Worm (Caenorhabditis elegans) whole organism, late embryonic: Measurements from ENCODE around the gene Y11D7A.5.

ENCODE experiments used
- C08G9.2 ChIP-seq: sonication (generic microtip); optimal IDR thresholded peaks from 2 replicates; lab custom pipeline; 2016; ENCODE audit warnings: mild to moderate bottlenecking, missing genetic modification characterization, moderate library complexity, missing compliant biosample characterization
- C38D4.7 ChIP-seq: fragments of 200-800 bp; sonication (Bioruptor generic); optimal IDR thresholded peaks from 2 replicates; lab custom pipeline; 2018; ENCODE audit warnings: mild to moderate bottlenecking, missing genetic modification characterization, moderate library complexity, missing compliant biosample characterization
- F13H6.1 ChIP-seq: sonication (generic microtip); optimal IDR thresholded peaks from 2 replicates; lab custom pipeline; 2016; ENCODE audit warnings: missing genetic modification characterization, missing compliant biosample characterization
- K02D7.2 ChIP-seq: sonication (generic microtip); optimal IDR thresholded peaks from 2 replicates; lab custom pipeline; 2017; ENCODE audit warnings: mild to moderate bottlenecking, missing genetic modification characterization, missing compliant biosample characterization
- Y22D7AL.16 ChIP-seq: sonication (generic microtip); optimal IDR thresholded peaks from 2 replicates; lab custom pipeline; 2016; ENCODE audit warnings: missing genetic modification characterization, missing compliant biosample characterization
- ceh-18 ChIP-seq: sonication (generic microtip); optimal IDR thresholded peaks from 2 replicates; lab custom pipeline; 2016; ENCODE audit warnings: missing genetic modification characterization, missing compliant biosample characterization
- ceh-2 ChIP-seq: sonication (generic microtip); optimal IDR thresholded peaks from 2 replicates; lab custom pipeline; 2016; ENCODE audit warnings: missing genotype, missing genetic modification characterization, missing compliant biosample characterization
- ceh-30 ChIP-seq: fragments of 150-350 bp; optimal IDR thresholded peaks from 2 replicates; lab custom pipeline; 2014; ENCODE audit warnings: missing biosample characterization, missing genetic modification characterization
- ceh-31 ChIP-seq: sonication (generic microtip); optimal IDR thresholded peaks from 2 replicates; lab custom pipeline; 2016; ENCODE audit warnings: missing genetic modification characterization, missing compliant biosample characterization
- ceh-34 ChIP-seq: sonication (generic microtip); optimal IDR thresholded peaks from 2 replicates; lab custom pipeline; 2016; ENCODE audit warnings: mild to moderate bottlenecking, missing genetic modification characterization, missing compliant biosample characterization
- ceh-45 ChIP-seq: fragments of 200-800 bp; sonication (Bioruptor generic); IDR thresholded peaks from 2 replicates; pipeline ENCODE4 v1.3.6; 2022; ENCODE audit warnings: missing genetic modification reagents, missing genetic modification characterization, missing compliant biosample characterization
- ceh-48 ChIP-seq: sonication (generic microtip); optimal IDR thresholded peaks from 2 replicates; lab custom pipeline; 2016; ENCODE audit warnings: missing genetic modification characterization, inconsistent platforms, missing compliant biosample characterization
- ceh-9 ChIP-seq: sonication (generic microtip); optimal IDR thresholded peaks from 2 replicates; lab custom pipeline; 2016; ENCODE audit warnings: mild to moderate bottlenecking, missing genetic modification characterization, inconsistent platforms, missing compliant biosample characterization
- elt-2 ChIP-seq: sonication (generic microtip); optimal IDR thresholded peaks from 2 replicates; lab custom pipeline; 2016; ENCODE audit warnings: missing genetic modification reagents, missing genetic modification characterization, missing compliant biosample characterization
- elt-4 ChIP-seq: sonication (generic microtip); optimal IDR thresholded peaks from 2 replicates; lab custom pipeline; 2016; ENCODE audit warnings: missing genetic modification characterization, missing compliant biosample characterization
- fax-1 ChIP-seq: sonication (generic microtip); optimal IDR thresholded peaks from 2 replicates; lab custom pipeline; 2016; ENCODE audit warnings: missing genotype, missing genetic modification characterization, missing compliant biosample characterization
- fkh-10 ChIP-seq: fragments of 150-350 bp; optimal IDR thresholded peaks from 2 replicates; lab custom pipeline; 2014; ENCODE audit warnings: missing biosample characterization, missing genetic modification reagents, missing genetic modification characterization
- gmeb-2 ChIP-seq: sonication (generic microtip); optimal IDR thresholded peaks from 2 replicates; lab custom pipeline; 2016; ENCODE audit warnings: missing genetic modification characterization, inconsistent platforms, missing compliant biosample characterization
- hlh-13 ChIP-seq: fragments of 200-800 bp; sonication (Bioruptor generic); optimal IDR thresholded peaks from 2 replicates; lab custom pipeline; 2018; ENCODE audit warnings: mild to moderate bottlenecking, missing genetic modification characterization, missing compliant biosample characterization
- hlh-15 ChIP-seq: sonication (generic microtip); optimal IDR thresholded peaks from 2 replicates; lab custom pipeline; 2016; ENCODE audit warnings: missing genetic modification characterization, missing compliant biosample characterization
- hlh-30 ChIP-seq: sonication (generic microtip); optimal IDR thresholded peaks from 2 replicates; lab custom pipeline; 2017; ENCODE audit warnings: antibody characterized with exemption, missing genetic modification characterization, missing compliant biosample characterization; ENCODE audit not compliant: insufficient read depth
- lim-6 ChIP-seq: sonication (generic microtip); optimal IDR thresholded peaks from 2 replicates; lab custom pipeline; 2016; ENCODE audit warnings: missing genetic modification characterization, missing compliant biosample characterization
- lin-11 ChIP-seq: fragments of 200-800 bp; sonication (Bioruptor generic); optimal IDR thresholded peaks from 2 replicates; lab custom pipeline; 2018; ENCODE audit warnings: mild to moderate bottlenecking, missing genetic modification characterization, missing compliant biosample characterization
- mec-3 ChIP-seq: sonication (generic microtip); optimal IDR thresholded peaks from 2 replicates; lab custom pipeline; 2016; ENCODE audit warnings: borderline replicate concordance, missing genetic modification characterization, missing compliant biosample characterization
- nfya-1 ChIP-seq: sonication (generic microtip); optimal IDR thresholded peaks from 2 replicates; lab custom pipeline; 2017; ENCODE audit warnings: missing genetic modification characterization, mild to moderate bottlenecking, missing compliant biosample characterization, antibody characterized with exemption, moderate library complexity
- nhr-232 ChIP-seq: sonication (generic microtip); optimal IDR thresholded peaks from 2 replicates; lab custom pipeline; 2016; ENCODE audit warnings: missing genetic modification characterization, missing compliant biosample characterization
- npax-4 ChIP-seq: sonication (generic microtip); optimal IDR thresholded peaks from 2 replicates; lab custom pipeline; 2016; ENCODE audit warnings: missing genetic modification characterization, missing compliant biosample characterization
- pax-1 ChIP-seq: fragments of 150-350 bp; optimal IDR thresholded peaks from 2 replicates; lab custom pipeline; 2014; ENCODE audit warnings: missing biosample characterization, missing genetic modification characterization
- pha-2 ChIP-seq: sonication (generic microtip); optimal IDR thresholded peaks from 2 replicates; lab custom pipeline; 2017; ENCODE audit warnings: mild to moderate bottlenecking, missing genetic modification characterization, missing compliant biosample characterization
- pha-4 ChIP-seq: fragments of 150-350 bp; optimal IDR thresholded peaks from 2 replicates; lab custom pipeline; 2018; ENCODE audit warnings: missing biosample characterization, missing genetic modification reagents, missing genetic modification characterization
- pqm-1 ChIP-seq: sonication (generic microtip); optimal IDR thresholded peaks from 2 replicates; lab custom pipeline; 2016; ENCODE audit warnings: missing genetic modification characterization, missing compliant biosample characterization
- pros-1 ChIP-seq: fragments of 150-350 bp; optimal IDR thresholded peaks from 2 replicates; lab custom pipeline; 2014; ENCODE audit warnings: missing biosample characterization, missing genetic modification reagents, missing genetic modification characterization
- ref-2 ChIP-seq: sonication (generic microtip); optimal IDR thresholded peaks from 2 replicates; lab custom pipeline; 2016; ENCODE audit warnings: missing genetic modification characterization, missing compliant biosample characterization
- sdc-2 ChIP-seq: sonication (generic microtip); optimal IDR thresholded peaks from 2 replicates; lab custom pipeline; 2016; ENCODE audit warnings: missing genotype, missing genetic modification characterization, missing compliant biosample characterization
- sox-2 ChIP-seq: fragments of 200-800 bp; sonication (Bioruptor generic); IDR thresholded peaks from 2 replicates; pipeline ENCODE4 v1.3.6; 2022; ENCODE audit warnings: missing genetic modification reagents, missing genetic modification characterization, missing compliant biosample characterization
- sox-4 ChIP-seq: sonication (generic microtip); optimal IDR thresholded peaks from 2 replicates; lab custom pipeline; 2017; ENCODE audit warnings: mild to moderate bottlenecking, missing genetic modification characterization, inconsistent platforms, missing compliant biosample characterization
- syd-9 ChIP-seq: sonication (generic microtip); optimal IDR thresholded peaks from 2 replicates; lab custom pipeline; 2016; ENCODE audit warnings: mild to moderate bottlenecking, missing genetic modification characterization, moderate library complexity, missing compliant biosample characterization
- tbx-7 ChIP-seq: sonication (generic microtip); optimal IDR thresholded peaks from 2 replicates; lab custom pipeline; 2016; ENCODE audit warnings: missing genotype, missing genetic modification characterization, missing compliant biosample characterization
- ttx-3 ChIP-seq: sonication (generic microtip); optimal IDR thresholded peaks from 2 replicates; lab custom pipeline; 2016; ENCODE audit warnings: missing genetic modification reagents, missing genetic modification characterization, missing compliant biosample characterization
- unc-3 ChIP-seq, 2 experiments: fragments of 200-800 bp in 1 of 2; sonication (Bioruptor generic) in 1 of 2; sonication (generic microtip) in 1 of 2; conservative IDR thresholded peaks in 1 of 2; optimal IDR thresholded peaks in 1 of 2; 2 replicates each; pipeline versions ENCODE4 v1.3.6 to Lab custom; 2016 to 2022; ENCODE audit warnings: missing compliant biosample characterization in 2 of 2, missing genetic modification characterization in 2 of 2, missing genetic modification reagents in 1 of 2
- unc-42 ChIP-seq: sonication (generic microtip); optimal IDR thresholded peaks from 2 replicates; lab custom pipeline; 2016; ENCODE audit warnings: missing genotype, missing genetic modification characterization, missing compliant biosample characterization
- unc-55 ChIP-seq: sonication (generic microtip); optimal IDR thresholded peaks from 2 replicates; lab custom pipeline; 2017; ENCODE audit warnings: missing biosample characterization, missing genetic modification reagents, missing genetic modification characterization
- unc-86 ChIP-seq: sonication (generic microtip); optimal IDR thresholded peaks from 2 replicates; lab custom pipeline; 2016; ENCODE audit warnings: missing genetic modification characterization, missing compliant biosample characterization
- zip-5 ChIP-seq: sonication (generic microtip); optimal IDR thresholded peaks from 2 replicates; lab custom pipeline; 2016; ENCODE audit warnings: missing genetic modification characterization, missing compliant biosample characterization
- ztf-16 ChIP-seq: sonication (generic microtip); optimal IDR thresholded peaks from 2 replicates; lab custom pipeline; 2017; ENCODE audit warnings: missing genetic modification characterization, missing compliant biosample characterization

Gene Y11D7A.5

DNA sequence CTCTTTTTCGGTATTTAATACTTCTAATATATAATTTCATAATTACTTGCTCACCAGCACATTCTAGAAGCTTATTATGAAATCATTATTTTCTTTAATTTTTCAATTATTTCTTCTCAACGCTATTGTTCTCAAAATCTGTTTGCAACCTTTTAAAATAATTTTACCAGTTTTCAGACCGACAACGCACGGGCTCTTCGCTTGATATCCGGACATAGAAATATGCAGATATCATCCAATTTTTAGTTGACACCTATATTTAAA, 45.5 kb downstream of the Y11D7A.5 start, which contains the start of gene wnk-1:
TSS of gene wnk-1 (plus strand) at position 165 of the 264 bp plus-strand sequence.
- TF ChIP-seq pax-1, result no peak
- TF ChIP-seq lin-11 (tag; lab: Kevin White, UChicago), result no peak
- no peak for TF ChIP-seq tbx-7 (tag; lab: Kevin White, UChicago)
- no peak for TF ChIP-seq ceh-9 (tag; lab: Kevin White, UChicago)
- no peak for TF ChIP-seq ceh-31 (tag; lab: Kevin White, UChicago)
- no peak for TF ChIP-seq lim-6 (tag; lab: Kevin White, UChicago)
- no peak for TF ChIP-seq hlh-13 (GFP tag; lab: Kevin White, UChicago)
- no peak for TF ChIP-seq K02D7.2
- TF ChIP-seq ttx-3 (tag; lab: Kevin White, UChicago), result no peak
- no peak for TF ChIP-seq elt-2
- no peak for TF ChIP-seq sdc-2 (tag; lab: Kevin White, UChicago)
- no peak for TF ChIP-seq fkh-10
- no peak for TF ChIP-seq npax-4 (tag; lab: Kevin White, UChicago)
- TF ChIP-seq ceh-2 (tag; lab: Kevin White, UChicago), result no peak
- TF ChIP-seq ref-2 (tag; lab: Kevin White, UChicago), result no peak
- TF ChIP-seq gmeb-2, result no peak
- TF ChIP-seq nhr-232, result no peak
- no peak for TF ChIP-seq C08G9.2 (tag; lab: Kevin White, UChicago)
- TF ChIP-seq nfya-1 (tag; lab: Kevin White, UChicago), result no peak
- TF ChIP-seq C38D4.7, result no peak

DNA sequence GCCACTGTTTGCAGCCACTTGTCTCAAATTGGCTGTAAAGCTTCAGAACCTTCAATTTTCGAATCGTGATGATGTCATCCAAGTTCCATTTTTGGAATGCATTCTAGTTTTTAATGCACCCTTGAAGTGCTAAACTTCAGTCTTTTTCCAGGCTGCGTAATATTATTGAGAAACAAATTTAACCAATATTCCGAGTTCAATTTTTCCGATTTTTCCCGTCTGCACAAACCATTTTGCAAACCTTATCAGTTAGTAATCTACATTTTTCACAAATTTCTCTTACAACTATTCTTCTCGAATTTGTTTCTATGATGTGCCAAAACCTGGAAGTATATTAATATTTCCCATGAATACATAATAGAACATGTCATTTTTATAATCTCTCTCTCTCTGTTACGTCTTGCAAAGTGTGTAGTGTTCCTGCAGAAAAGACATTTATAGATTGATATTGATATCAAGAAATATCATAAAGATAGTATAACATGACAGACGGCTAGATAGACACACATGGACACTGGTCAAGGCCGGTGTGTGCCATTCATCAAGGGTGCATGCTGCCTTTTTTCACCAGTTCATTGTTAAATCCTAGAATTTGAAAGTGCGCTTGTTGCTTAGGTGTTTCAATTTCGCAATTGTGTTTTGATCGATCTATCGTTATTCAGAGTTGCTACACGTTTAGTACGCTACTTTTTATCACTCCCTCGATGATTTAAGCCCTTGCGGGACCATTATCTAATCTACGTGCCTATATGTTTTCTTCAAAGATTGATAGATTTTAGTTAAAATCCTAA, 46.0 kb downstream of the Y11D7A.5 start:
- TF ChIP-seq ztf-16 (tag; lab: Kevin White, UChicago), result no peak
- peak; percentile 64 for TF ChIP-seq elt-2

DNA sequence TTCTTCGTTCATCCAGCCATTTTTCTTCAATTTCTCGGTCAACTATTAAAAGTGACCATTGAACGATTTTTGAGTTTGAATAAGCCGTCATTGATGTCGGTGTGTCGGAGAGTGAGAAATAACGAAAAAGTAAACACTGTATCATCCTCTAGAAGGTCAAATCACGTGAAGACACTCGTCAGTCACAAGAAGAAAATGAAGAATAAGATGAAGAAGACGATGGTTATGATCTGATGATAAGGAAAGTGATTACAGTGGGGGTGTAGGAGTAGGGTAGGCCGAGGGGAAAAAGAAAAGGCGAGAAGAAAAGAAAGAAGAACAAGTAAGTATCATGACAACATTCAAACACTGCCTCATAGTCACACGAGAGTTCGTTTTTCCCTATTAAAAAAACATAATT, 47.2 kb downstream of the Y11D7A.5 start:
- TF ChIP-seq elt-2 (peak; percentile 38), zip-5 (tag; lab: Kevin White, UChicago) (no peak), nfya-1 (tag; lab: Kevin White, UChicago) (no peak), Y22D7AL.16 (tag; lab: Kevin White, UChicago) (no peak), lim-6 (tag; lab: Kevin White, UChicago) (no peak), ceh-34 (no peak), hlh-30 (tag; lab: Kevin White, UChicago) (peak; percentile 53), mec-3 (no peak), unc-86 (tag; lab: Kevin White, UChicago) (no peak), fkh-10 (no peak), unc-55 (GFP tag; lab: Kevin White, UChicago) (no peak), syd-9 (tag; lab: Kevin White, UChicago) (no peak), sox-2 (GFP tag; lab: Robert Waterston, UW) (no peak), ceh-30 (tag; lab: Kevin White, UChicago) (no peak), pros-1 (no peak)

DNA sequence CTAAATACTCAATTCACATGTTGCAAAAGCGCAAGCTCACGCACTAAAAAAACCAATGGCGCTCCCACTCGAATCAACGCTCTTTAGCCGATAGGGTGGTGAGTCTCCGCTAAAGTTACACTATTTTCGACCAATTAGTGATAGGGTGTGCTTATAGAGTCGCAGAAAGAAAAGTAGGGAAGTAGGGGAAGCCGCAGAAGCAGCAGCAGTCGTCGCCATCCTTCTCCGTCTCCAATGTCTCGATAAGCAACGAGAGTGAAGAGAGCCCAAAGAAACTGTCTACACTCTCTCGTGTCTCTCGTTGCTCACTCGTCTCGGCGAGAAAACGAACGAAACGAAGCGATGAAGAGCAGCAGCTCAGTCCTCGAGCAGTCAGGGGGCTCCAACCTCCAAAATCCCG, 48.6 kb downstream of the Y11D7A.5 start:
- no peak for TF ChIP-seq ceh-45 (GFP tag; lab: Robert Waterston, UW)
- TF ChIP-seq pros-1, result peak; percentile 64
- no peak for TF ChIP-seq ceh-9 (tag; lab: Kevin White, UChicago)
- no peak for TF ChIP-seq zip-5 (tag; lab: Kevin White, UChicago)
- TF ChIP-seq ceh-48, result no peak
- TF ChIP-seq hlh-15, result no peak
- peak; percentile 68 for TF ChIP-seq unc-42 (tag; lab: Kevin White, UChicago)
- no peak for TF ChIP-seq pha-2
- TF ChIP-seq mec-3, result no peak
- TF ChIP-seq F13H6.1 (tag; lab: Kevin White, UChicago), result no peak
- TF ChIP-seq elt-4 (tag; lab: Kevin White, UChicago), result no peak
- TF ChIP-seq pqm-1 (tag; lab: Kevin White, UChicago), result no peak
- TF ChIP-seq hlh-13 (GFP tag; lab: Kevin White, UChicago), result no peak
- no peak for TF ChIP-seq Y22D7AL.16 (tag; lab: Kevin White, UChicago)
- peak; percentile 51 for TF ChIP-seq ceh-31 (tag; lab: Kevin White, UChicago)
- no peak for TF ChIP-seq gmeb-2
- TF ChIP-seq sox-4 (tag; lab: Kevin White, UChicago), result no peak
- peak; percentile 76 for TF ChIP-seq ceh-34
- TF ChIP-seq unc-3 (GFP tag; conservative IDR thresholded peaks at IDR 0.05; lab: Robert Waterston, UW), result no peak
- no peak for TF ChIP-seq unc-3 (tag; optimal IDR thresholded peaks at IDR 0.05; lab: Kevin White, UChicago)
- TF ChIP-seq ttx-3 (tag; lab: Kevin White, UChicago), result no peak
- TF ChIP-seq fax-1 (tag; lab: Kevin White, UChicago), result no peak
- TF ChIP-seq nfya-1 (tag; lab: Kevin White, UChicago), result peak; percentile 94
- peak; percentile 7 for TF ChIP-seq elt-2
- TF ChIP-seq hlh-30 (tag; lab: Kevin White, UChicago), result peak; percentile 12
- peak; percentile 56 for TF ChIP-seq ceh-18 (tag; lab: Kevin White, UChicago)
- TF ChIP-seq pha-4 (tag; lab: Kevin White, UChicago), result no peak
